Fruit fly (Drosophila melanogaster) whole organism, embryonic: ENCODE data around the gene asun.
A peak's percentile ranks its signal among the peaks of the same experiment; 100 is the strongest.

Source experiments
- Abd-B ChIP-seq: fragments of 200-800 bp; sonication (Bioruptor generic); optimal IDR thresholded peaks from 2 replicates; lab custom pipeline; 2018; ENCODE audit warnings: missing biosample characterization, mild to moderate bottlenecking, missing genetic modification characterization, moderate library complexity
- Antp ChIP-seq: fragments of 200-800 bp; sonication (Bioruptor generic); optimal IDR thresholded peaks from 3 replicates; lab custom pipeline; 2016; ENCODE audit warnings: missing biosample characterization, missing genetic modification characterization
- CG10209 ChIP-seq: fragments of 200-800 bp; sonication (Bioruptor generic); optimal IDR thresholded peaks from 3 replicates; lab custom pipeline; 2017; ENCODE audit warnings: missing biosample characterization, mild to moderate bottlenecking, missing genetic modification characterization, missing genetic modification reagents
- CG11093 ChIP-seq: fragments of 200-800 bp; sonication (Bioruptor generic); IDR thresholded peaks from 3 replicates; pipeline ENCODE4 v1.3.6; 2022; ENCODE audit warnings: missing biosample characterization, missing genetic modification characterization
- CG11398 ChIP-seq: fragments of 200-800 bp; sonication (Bioruptor generic); optimal IDR thresholded peaks from 2 replicates; lab custom pipeline; 2016; ENCODE audit warnings: missing biosample characterization, missing genetic modification characterization
- CG11560 ChIP-seq: fragments of 200-800 bp; sonication (Bioruptor generic); IDR thresholded peaks from 3 replicates; pipeline ENCODE4 v1.3.6; 2022; ENCODE audit warnings: missing biosample characterization, missing genetic modification characterization
- CG12071 ChIP-seq: fragments of 200-800 bp; sonication (Bioruptor generic); optimal IDR thresholded peaks from 3 replicates; lab custom pipeline; 2018; ENCODE audit warnings: missing biosample characterization, mild to moderate bottlenecking, missing genetic modification characterization
- CG13287 ChIP-seq: fragments of 200-800 bp; sonication (Bioruptor generic); IDR thresholded peaks from 2 replicates; pipeline ENCODE4 v1.3.6; 2022; ENCODE audit warnings: missing biosample characterization, missing genetic modification characterization; ENCODE audit not compliant: partially characterized antibody
- CG1529 ChIP-seq: fragments of 200-800 bp; sonication (Bioruptor generic); optimal IDR thresholded peaks from 3 replicates; lab custom pipeline; 2018; ENCODE audit warnings: missing biosample characterization, missing genetic modification characterization
- CG1602 ChIP-seq: fragments of 200-800 bp; sonication (Bioruptor generic); optimal IDR thresholded peaks from 3 replicates; lab custom pipeline; 2016; ENCODE audit warnings: missing biosample characterization, missing genetic modification characterization
- CG17359 ChIP-seq: fragments of 200-800 bp; sonication (Bioruptor generic); optimal IDR thresholded peaks from 3 replicates; lab custom pipeline; 2018; ENCODE audit warnings: missing biosample characterization, mild to moderate bottlenecking, missing genetic modification characterization, moderate library complexity
- CG17361 ChIP-seq: fragments of 200-800 bp; sonication (Bioruptor generic); IDR thresholded peaks from 3 replicates; pipeline ENCODE4 v1.3.6; 2022; ENCODE audit warnings: missing biosample characterization, missing genetic modification characterization
- CG17829 ChIP-seq: fragments of 200-800 bp; optimal IDR thresholded peaks from 2 replicates; lab custom pipeline; 2019; ENCODE audit warnings: missing biosample characterization, mild to moderate bottlenecking, missing genetic modification characterization, moderate library complexity
- CG18011 ChIP-seq: fragments of 200-800 bp; sonication (Bioruptor generic); optimal IDR thresholded peaks from 2 replicates; lab custom pipeline; 2017; ENCODE audit warnings: missing biosample characterization, missing genetic modification characterization, mild to moderate bottlenecking, moderate library complexity, missing genotype
- CG18262 ChIP-seq: fragments of 200-800 bp; optimal IDR thresholded peaks from 3 replicates; lab custom pipeline; 2019; ENCODE audit warnings: missing biosample characterization, mild to moderate bottlenecking, missing genetic modification characterization, moderate library complexity
- CG1832 ChIP-seq: fragments of 200-800 bp; sonication (Bioruptor generic); optimal IDR thresholded peaks from 2 replicates; lab custom pipeline; 2017; ENCODE audit warnings: missing biosample characterization, mild to moderate bottlenecking, missing genetic modification characterization, inconsistent platforms
- CG30403 ChIP-seq: fragments of 200-800 bp; sonication (Bioruptor generic); optimal IDR thresholded peaks from 3 replicates; lab custom pipeline; 2016; ENCODE audit warnings: missing biosample characterization, missing genetic modification characterization
- CG6765 ChIP-seq: fragments of 200-800 bp; sonication (Bioruptor generic); optimal IDR thresholded peaks from 3 replicates; lab custom pipeline; 2017; ENCODE audit warnings: missing biosample characterization, mild to moderate bottlenecking, missing genetic modification characterization
- CG7786 ChIP-seq: fragments of 200-800 bp; sonication (Bioruptor generic); optimal IDR thresholded peaks from 2 replicates; lab custom pipeline; 2016; ENCODE audit warnings: missing biosample characterization, missing genetic modification characterization
- CG7839 ChIP-seq: fragments of 200-800 bp; sonication (Bioruptor generic); optimal IDR thresholded peaks from 3 replicates; lab custom pipeline; 2018; ENCODE audit warnings: missing biosample characterization, mild to moderate bottlenecking, missing genetic modification characterization, moderate library complexity
- CG9437 ChIP-seq: fragments of 200-800 bp; sonication (Bioruptor generic); optimal IDR thresholded peaks from 2 replicates; lab custom pipeline; 2018; ENCODE audit warnings: missing biosample characterization, mild to moderate bottlenecking, missing genetic modification characterization
- CG9727 ChIP-seq: fragments of 200-800 bp; sonication (Bioruptor generic); optimal IDR thresholded peaks from 3 replicates; lab custom pipeline; 2017; ENCODE audit warnings: missing biosample characterization, mild to moderate bottlenecking, missing genetic modification characterization
- D19B ChIP-seq: fragments of 200-800 bp; sonication (Bioruptor generic); optimal IDR thresholded peaks from 2 replicates; lab custom pipeline; 2017; ENCODE audit warnings: missing biosample characterization, mild to moderate bottlenecking, missing genetic modification characterization
- Eip74EF ChIP-seq, 2 experiments: fragments of 200-800 bp in 1 of 2; fragments of >200 bp in 1 of 2; sonication (Bioruptor generic) in 1 of 2; optimal IDR thresholded peaks; 2 replicates each; lab custom pipeline; 2017 to 2019; ENCODE audit warnings: missing biosample characterization in 2 of 2, missing genetic modification characterization in 2 of 2, mild to moderate bottlenecking in 1 of 2, moderate library complexity in 1 of 2
- Hr78 ChIP-seq, 2 experiments: fragments of 200-800 bp in 1 of 2; fragments of >200 bp in 1 of 2; sonication (Bioruptor generic) in 1 of 2; optimal IDR thresholded peaks; 2 replicates each; lab custom pipeline; 2017 to 2019; ENCODE audit warnings: missing biosample characterization in 2 of 2, missing genetic modification characterization in 2 of 2, mild to moderate bottlenecking in 1 of 2, moderate library complexity in 1 of 2
- Lpt ChIP-seq: fragments of >200 bp; optimal IDR thresholded peaks from 2 replicates; lab custom pipeline; 2018; ENCODE audit warnings: missing biosample characterization, missing genetic modification characterization
- Mad ChIP-seq: fragments of 200-800 bp; sonication (Bioruptor generic); optimal IDR thresholded peaks from 2 replicates; lab custom pipeline; 2016; ENCODE audit warnings: missing biosample characterization, missing genetic modification characterization
- Myb ChIP-seq: fragments of 200-800 bp; sonication (Bioruptor generic); optimal IDR thresholded peaks from 2 replicates; lab custom pipeline; 2016; ENCODE audit warnings: missing biosample characterization, missing genetic modification characterization
- NfI ChIP-seq: fragments of 200-800 bp; sonication (Bioruptor generic); optimal IDR thresholded peaks from 3 replicates; lab custom pipeline; 2018; ENCODE audit warnings: missing biosample characterization, mild to moderate bottlenecking, missing genetic modification characterization, moderate library complexity
- Poxn ChIP-seq: fragments of 200-800 bp; sonication (Bioruptor generic); IDR thresholded peaks from 2 replicates; pipeline ENCODE4 v1.3.6; 2022; ENCODE audit warnings: missing biosample characterization, missing genetic modification characterization
- Xbp1 ChIP-seq: fragments of 200-800 bp; sonication (Bioruptor generic); optimal IDR thresholded peaks from 3 replicates; lab custom pipeline; 2016; ENCODE audit warnings: missing biosample characterization, mild to moderate bottlenecking, missing genetic modification characterization
- YL-1 ChIP-seq: fragments of 200-800 bp; sonication (Bioruptor generic); optimal IDR thresholded peaks from 3 replicates; lab custom pipeline; 2017; ENCODE audit warnings: missing biosample characterization, mild to moderate bottlenecking, missing genetic modification characterization
- br ChIP-seq: fragments of >200 bp; optimal IDR thresholded peaks from 2 replicates; lab custom pipeline; 2017
- bsh ChIP-seq, 2 experiments: fragments of 200-800 bp; sonication (Bioruptor generic); optimal IDR thresholded peaks; 2 replicates each; lab custom pipeline; 2017 to 2018; ENCODE audit warnings: mild to moderate bottlenecking in 2 of 2, missing biosample characterization in 2 of 2, missing genetic modification characterization in 2 of 2, moderate library complexity in 1 of 2
- cas ChIP-seq: fragments of 200-800 bp; sonication (Bioruptor generic); IDR thresholded peaks from 2 replicates; pipeline ENCODE4 v1.3.6; 2022; ENCODE audit warnings: missing biosample characterization, missing genetic modification characterization
- corto ChIP-seq: fragments of 200-800 bp; sonication (Bioruptor generic); optimal IDR thresholded peaks from 2 replicates; lab custom pipeline; 2016; ENCODE audit warnings: missing biosample characterization, mild to moderate bottlenecking, missing genetic modification characterization, moderate library complexity
- croc ChIP-seq: fragments of 200-800 bp; sonication (Bioruptor generic); conservative IDR thresholded peaks from 3 replicates; pipeline ENCODE4 v1.3.6; 2022; ENCODE audit warnings: missing biosample characterization, missing genetic modification characterization
- crol ChIP-seq: fragments of 200-800 bp; sonication (Bioruptor generic); IDR thresholded peaks from 2 replicates; pipeline ENCODE4 v1.3.6; 2022; ENCODE audit warnings: missing biosample characterization, missing genetic modification characterization
- eyg ChIP-seq: fragments of 200-800 bp; sonication (Bioruptor generic); optimal IDR thresholded peaks from 3 replicates; lab custom pipeline; 2016; ENCODE audit warnings: missing biosample characterization, missing genetic modification characterization
- fd3F ChIP-seq: fragments of 200-800 bp; sonication (Bioruptor generic); optimal IDR thresholded peaks from 2 replicates; lab custom pipeline; 2018; ENCODE audit warnings: missing biosample characterization, mild to moderate bottlenecking, missing genetic modification characterization, moderate library complexity
- fd64A ChIP-seq: fragments of 200-800 bp; sonication (Bioruptor generic); optimal IDR thresholded peaks from 3 replicates; lab custom pipeline; 2018; ENCODE audit warnings: missing biosample characterization, mild to moderate bottlenecking, missing genetic modification characterization
- ftz-f1 ChIP-seq: fragments of 200-800 bp; sonication (Bioruptor generic); optimal IDR thresholded peaks from 2 replicates; lab custom pipeline; 2016; ENCODE audit warnings: missing biosample characterization, missing genetic modification characterization
- gem ChIP-seq: fragments of 200-800 bp; sonication (Bioruptor generic); optimal IDR thresholded peaks from 2 replicates; lab custom pipeline; 2019; ENCODE audit warnings: missing biosample characterization, mild to moderate bottlenecking, missing genetic modification characterization, moderate library complexity
- nau ChIP-seq: fragments of 200-800 bp; sonication (Bioruptor generic); optimal IDR thresholded peaks from 3 replicates; lab custom pipeline; 2017; ENCODE audit warnings: missing biosample characterization, mild to moderate bottlenecking, missing genetic modification characterization, missing genetic modification reagents
- onecut ChIP-seq: fragments of 200-800 bp; sonication (Bioruptor generic); IDR thresholded peaks from 2 replicates; pipeline ENCODE4 v1.3.6; 2022; ENCODE audit warnings: missing biosample characterization, missing genetic modification characterization
- repo ChIP-seq: fragments of 200-800 bp; sonication (Bioruptor generic); optimal IDR thresholded peaks from 2 replicates; lab custom pipeline; 2016; ENCODE audit warnings: missing biosample characterization, missing genetic modification characterization
- ro ChIP-seq: fragments of 200-800 bp; sonication (Bioruptor generic); IDR thresholded peaks from 2 replicates; pipeline ENCODE4 v1.3.6; 2022; ENCODE audit warnings: missing biosample characterization, missing genetic modification characterization
- sens-2 ChIP-seq: fragments of 200-800 bp; sonication (Bioruptor generic); IDR thresholded peaks from 2 replicates; pipeline ENCODE4 v1.3.6; 2022; ENCODE audit warnings: missing biosample characterization, missing genetic modification characterization
- tio ChIP-seq: fragments of 200-800 bp; sonication (Bioruptor generic); optimal IDR thresholded peaks from 2 replicates; lab custom pipeline; 2017; ENCODE audit warnings: missing biosample characterization, missing genetic modification characterization, inconsistent platforms
- trem ChIP-seq: fragments of 200-800 bp; optimal IDR thresholded peaks from 3 replicates; lab custom pipeline; 2019; ENCODE audit warnings: missing biosample characterization, mild to moderate bottlenecking, missing genetic modification characterization, moderate library complexity
- tx ChIP-seq: fragments of 200-800 bp; sonication (Bioruptor generic); optimal IDR thresholded peaks from 2 replicates; lab custom pipeline; 2016; ENCODE audit warnings: missing biosample characterization, missing genetic modification characterization

The asun gene

DNA sequence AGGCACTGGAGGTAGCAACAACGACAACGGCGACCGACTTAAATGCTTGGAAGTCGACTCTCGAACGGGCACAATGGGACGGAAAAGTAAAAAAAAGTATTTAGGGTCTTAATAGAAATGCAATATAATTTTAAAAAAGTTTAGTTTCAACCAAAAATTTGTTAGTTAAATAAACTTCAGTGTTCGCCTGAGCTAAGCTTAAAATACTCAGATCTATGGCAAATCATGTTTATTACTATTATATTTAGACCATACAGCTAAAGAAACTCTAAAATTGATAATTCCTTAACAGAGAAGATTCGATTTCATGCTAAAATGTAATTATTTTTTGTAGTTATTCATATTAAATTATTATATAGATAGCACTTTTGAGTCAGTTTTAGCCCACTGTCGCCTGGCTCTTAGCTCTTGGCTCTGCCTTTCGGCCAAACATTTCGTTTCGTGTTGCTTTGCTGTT, 10.6 kb upstream of the asun start (continued):
- TF ChIP-seq CG18262 (tag; lab: Kevin White, UChicago) (peak; percentile 90), Lpt (GFP tag; lab: Kevin White, UChicago) (no peak), croc (GFP tag; lab: Robert Waterston, UW) (peak; percentile 63), CG17359 (tag; lab: Kevin White, UChicago) (peak; percentile 77), D19B (GFP tag; lab: Kevin White, UChicago) (peak; percentile 66), bsh (GFP tag; optimal IDR thresholded peaks at IDR 0.05; lab: Kevin White, UChicago) (peak; percentile 24 to 72), fd3F (peak; percentile 57), CG10209 (GFP tag; lab: Kevin White, UChicago) (peak; percentile 82), CG11560 (tag; lab: Robert Waterston, UW) (no peak), Hr78 (GFP tag; optimal IDR thresholded peaks at IDR 0.05; lab: Kevin White, UChicago) (peak in 1 of 2 experiments; percentile 38), CG11093 (GFP tag; lab: Robert Waterston, UW) (peak; percentile 58; the same call in 1 of the 3 replicates), crol (GFP tag; lab: Robert Waterston, UW) (no peak), ro (GFP tag; lab: Robert Waterston, UW) (no peak), CG18011 (GFP tag; lab: Kevin White, UChicago) (peak; percentile 30), Myb (GFP tag; lab: Kevin White, UChicago) (no peak), Antp (no peak), repo (GFP tag; lab: Kevin White, UChicago) (no peak), eyg (no peak), CG6765 (peak; percentile 73), cas (GFP tag; lab: Robert Waterston, UW) (no peak), CG7786 (GFP tag; lab: Kevin White, UChicago) (no peak), CG1832 (GFP tag; lab: Kevin White, UChicago) (no peak), gem (tag; lab: Kevin White, UChicago) (peak; percentile 91), Mad (GFP tag; lab: Kevin White, UChicago) (no peak), CG1529 (peak; percentile 67), Xbp1 (GFP tag; lab: Kevin White, UChicago) (peak; percentile 70), Poxn (GFP tag; lab: Robert Waterston, UW) (no peak), corto (peak; percentile 76), YL-1 (GFP tag; lab: Kevin White, UChicago) (peak; percentile 54), Eip74EF (GFP tag; optimal IDR thresholded peaks at IDR 0.05; lab: Kevin White, UChicago) (peak in 1 of 2 experiments; percentile 74), CG30403 (GFP tag; lab: Kevin White, UChicago) (peak; percentile 89), br (lab: Kevin White, UChicago) (no peak), fd64A (GFP tag; lab: Kevin White, UChicago) (no peak), Abd-B (GFP tag; lab: Kevin White, UChicago) (peak; percentile 74), CG17361 (no peak), tio (peak; percentile 81), CG12071 (no peak), trem (peak; percentile 33), CG9437 (peak; percentile 84), CG13287 (GFP tag; lab: Robert Waterston, UW) (no peak), CG11398 (GFP tag; lab: Kevin White, UChicago) (no peak), CG1602 (GFP tag; lab: Kevin White, UChicago) (peak; percentile 62), CG17829 (peak; percentile 79), ftz-f1 (GFP tag; lab: Kevin White, UChicago) (no peak), CG9727 (GFP tag; lab: Kevin White, UChicago) (peak; percentile 89), sens-2 (GFP tag; lab: Robert Waterston, UW) (no peak), CG7839 (tag; lab: Kevin White, UChicago) (peak; percentile 88), NfI (GFP tag; lab: Kevin White, UChicago) (peak; percentile 66), onecut (GFP tag; lab: Robert Waterston, UW) (peak; percentile 54), nau (GFP tag; lab: Kevin White, UChicago) (peak; percentile 73), tx (GFP tag; lab: Kevin White, UChicago) (no peak)
